Fruit fly (Drosophila melanogaster) Kc167 (cell line): ENCODE results near the gene CG7248.

ENCODE experiments used
- Myc ChIP-seq: fragments of >200 bp; optimal IDR thresholded peaks from 2 replicates; lab custom pipeline; 2017; ENCODE audit warnings: missing external identifiers
- Sin3A ChIP-seq: fragments of >200 bp; optimal IDR thresholded peaks from 2 replicates; lab custom pipeline; 2018; ENCODE audit warnings: missing external identifiers
- h ChIP-seq: fragments of >200 bp; optimal IDR thresholded peaks from 3 replicates; lab custom pipeline; 2018; ENCODE audit warnings: missing external identifiers
- insv ChIP-seq: fragments of >200 bp; optimal IDR thresholded peaks from 3 replicates; lab custom pipeline; 2018; ENCODE audit warnings: missing external identifiers
- psq ChIP-seq: fragments of >200 bp; optimal IDR thresholded peaks from 2 replicates; lab custom pipeline; 2017; ENCODE audit warnings: missing external identifiers
- ttk ChIP-seq: sonication (Bioruptor generic); optimal IDR thresholded peaks from 2 replicates; lab custom pipeline; 2017; ENCODE audit warnings: missing external identifiers

Gene CG7248

DNA sequence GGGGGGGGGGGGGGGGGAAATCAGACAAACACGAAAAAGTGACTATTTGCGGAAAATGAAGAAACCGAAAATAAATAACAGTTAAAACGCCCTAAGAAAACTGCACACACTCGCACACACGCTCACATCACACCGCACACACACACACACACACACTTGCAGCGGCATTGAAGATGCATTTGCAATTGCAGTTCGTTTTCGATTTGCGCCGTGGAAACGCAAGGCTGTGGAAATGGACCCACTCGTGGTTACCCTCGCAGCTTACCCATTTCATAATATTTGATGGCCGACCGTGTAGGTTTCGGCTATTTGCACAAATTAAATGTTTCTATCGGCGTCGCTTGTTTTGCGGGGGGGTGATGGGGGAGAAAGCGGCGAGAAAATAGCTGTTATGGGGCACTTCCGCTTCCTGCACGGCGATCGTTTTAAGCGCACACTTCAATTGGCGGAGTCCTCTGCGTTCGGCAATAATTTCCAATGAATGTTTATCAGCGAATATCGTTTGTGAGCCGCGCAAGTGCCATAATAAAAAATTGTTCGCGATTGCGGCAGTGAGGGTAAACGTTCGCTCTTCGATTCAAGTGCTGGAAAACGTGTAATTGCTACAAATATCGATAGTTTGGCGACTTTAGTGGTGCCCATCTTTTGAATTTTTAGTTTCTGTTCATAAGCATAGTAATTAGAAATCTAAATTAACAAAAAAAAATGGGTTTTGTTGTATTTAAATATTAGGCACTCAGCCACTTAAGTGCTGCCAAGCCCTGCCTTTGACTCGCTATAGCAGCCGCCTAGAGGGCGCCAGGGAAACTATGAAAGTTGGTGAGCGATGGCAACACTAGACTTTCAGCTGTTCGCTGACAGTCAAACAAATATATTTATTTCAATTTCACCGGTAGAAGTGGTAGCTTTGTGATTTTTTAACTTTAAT, 48.7 kb downstream of the CG7248 start, which contains the start of the genes Pop2 and CG6928:
Pop2 (minus strand) TSS at position 595 of the 928 bp plus-strand sequence.
CG6928 (plus strand) TSS at position 835 of the 928 bp plus-strand sequence.
- TF ChIP-seq h (lab: Kevin White, UChicago) (no peak), Myc (lab: Kevin White, UChicago) (no peak), Sin3A (lab: Kevin White, UChicago) (no peak), ttk (lab: Kevin White, UChicago) (no peak), insv (no peak), psq (lab: Kevin White, UChicago) (no peak)

DNA sequence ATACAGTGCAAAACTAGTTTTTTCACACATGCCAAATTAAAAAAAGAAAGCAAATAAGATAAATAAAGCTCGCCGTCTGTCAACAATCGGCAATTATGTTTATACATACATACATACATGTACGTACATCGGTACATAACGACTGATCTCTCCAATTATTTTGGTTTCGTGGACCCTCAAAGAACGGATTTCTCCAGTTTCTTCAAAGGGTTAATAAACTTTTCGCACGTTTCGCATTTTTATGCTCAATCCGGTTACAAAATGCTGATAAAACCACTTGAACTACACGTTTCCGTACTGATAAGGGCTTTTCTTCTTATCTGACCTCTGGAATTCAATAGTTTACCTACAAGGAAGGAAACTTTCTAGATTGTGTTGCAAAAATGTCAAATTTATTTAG, 49.6 kb downstream of the CG7248 start:
- TF ChIP-seq psq (lab: Kevin White, UChicago) = no peak
- TF ChIP-seq insv = no peak
- no peak for TF ChIP-seq h (lab: Kevin White, UChicago)
- no peak for TF ChIP-seq Myc (lab: Kevin White, UChicago)
- TF ChIP-seq ttk (lab: Kevin White, UChicago) = no peak

DNA sequence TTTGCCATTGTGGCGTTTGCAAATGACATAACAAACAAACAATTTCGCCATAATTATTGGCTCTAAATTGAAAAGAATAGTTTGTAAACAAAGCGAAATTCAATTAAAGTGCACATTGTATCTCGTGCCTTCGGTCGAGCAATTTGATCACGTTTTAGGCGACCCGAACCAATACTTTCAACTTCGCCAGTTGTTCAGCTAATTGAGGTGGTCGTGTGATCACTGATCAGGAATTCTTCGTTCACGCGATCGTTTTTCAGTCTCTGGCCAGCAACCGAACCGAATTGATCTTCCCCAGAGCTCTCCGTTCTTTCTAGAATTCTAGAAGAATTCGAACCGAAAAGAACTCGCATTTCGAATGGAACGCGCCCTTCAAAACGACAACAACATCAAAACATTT, 50.3 kb downstream of the CG7248 start:
- TF ChIP-seq psq (lab: Kevin White, UChicago) (no peak), Sin3A (lab: Kevin White, UChicago) (no peak), Myc (lab: Kevin White, UChicago) (no peak), h (lab: Kevin White, UChicago) (no peak), insv (no peak), ttk (lab: Kevin White, UChicago) (no peak)
